Fruit fly (Drosophila melanogaster) whole organism, wandering third instar larva: ENCODE measurements around the gene Chro.
A peak's percentile ranks its signal among the peaks of the same experiment; 100 is the strongest.

Source experiments
- Dif ChIP-seq: fragments of 200-275, 200-300 bp; sonication (Bioruptor generic); optimal IDR thresholded peaks from 2 replicates; lab custom pipeline; 2018; ENCODE audit warnings: missing biosample characterization, missing genetic modification characterization; ENCODE audit not compliant: partially characterized antibody
- Jra ChIP-seq: sonication (Bioruptor generic); optimal IDR thresholded peaks from 2 replicates; lab custom pipeline; 2016; ENCODE audit warnings: missing biosample characterization, missing genetic modification characterization
- OdsH ChIP-seq: fragments of 200-800 bp; sonication (Bioruptor generic); optimal IDR thresholded peaks from 2 replicates; lab custom pipeline; 2016; ENCODE audit warnings: missing biosample characterization, mild to moderate bottlenecking, missing genetic modification characterization
- br ChIP-seq: fragments of 200-800 bp; sonication (Bioruptor generic); optimal IDR thresholded peaks from 2 replicates; lab custom pipeline; 2016; ENCODE audit warnings: missing biosample characterization, missing genetic modification characterization
- dsf ChIP-seq: sonication (Bioruptor generic); optimal IDR thresholded peaks from 2 replicates; lab custom pipeline; 2016; ENCODE audit warnings: missing biosample characterization, missing genetic modification characterization, borderline replicate concordance
- h ChIP-seq: fragments of 200-800 bp; sonication (Bioruptor generic); optimal IDR thresholded peaks from 3 replicates; lab custom pipeline; 2016; ENCODE audit warnings: missing biosample characterization, mild to moderate bottlenecking, missing genetic modification characterization
- lola ChIP-seq: fragments of >200 bp; optimal IDR thresholded peaks from 2 replicates; lab custom pipeline; 2017; ENCODE audit warnings: missing biosample characterization, missing genetic modification characterization
- psq ChIP-seq: fragments of 200-800 bp; sonication (Bioruptor generic); optimal IDR thresholded peaks from 3 replicates; lab custom pipeline; 2017; ENCODE audit warnings: missing biosample characterization, mild to moderate bottlenecking, missing genetic modification characterization, moderate library complexity
- rgr ChIP-seq: fragments of 200-800 bp; sonication (Bioruptor generic); optimal IDR thresholded peaks from 3 replicates; lab custom pipeline; 2016; ENCODE audit warnings: missing biosample characterization, mild to moderate bottlenecking, missing genetic modification characterization

dm6 chr3L:22863367-22864078, 15.3 kb downstream of the Chro start, which contains the start of gene CG33169:
- TF ChIP-seq dsf = no peak
- peak; percentile 79 for TF ChIP-seq rgr
- TF ChIP-seq br (GFP tag; lab: Kevin White, UChicago) = peak; percentile 80
- TF ChIP-seq Dif (GFP tag; lab: Kevin White, UChicago) = peak; percentile 100
- no peak for TF ChIP-seq lola (GFP tag; lab: Kevin White, UChicago)
- TF ChIP-seq h = peak; percentile 81
- TF ChIP-seq psq (GFP tag; lab: Kevin White, UChicago) = peak; percentile 67
- peak; percentile 42 for TF ChIP-seq OdsH (GFP tag; lab: Kevin White, UChicago)
- peak; percentile 89 for TF ChIP-seq Jra
